Comparison of ENCODE assay signal across 1 worm cellular context in the genomic region with DNA sequence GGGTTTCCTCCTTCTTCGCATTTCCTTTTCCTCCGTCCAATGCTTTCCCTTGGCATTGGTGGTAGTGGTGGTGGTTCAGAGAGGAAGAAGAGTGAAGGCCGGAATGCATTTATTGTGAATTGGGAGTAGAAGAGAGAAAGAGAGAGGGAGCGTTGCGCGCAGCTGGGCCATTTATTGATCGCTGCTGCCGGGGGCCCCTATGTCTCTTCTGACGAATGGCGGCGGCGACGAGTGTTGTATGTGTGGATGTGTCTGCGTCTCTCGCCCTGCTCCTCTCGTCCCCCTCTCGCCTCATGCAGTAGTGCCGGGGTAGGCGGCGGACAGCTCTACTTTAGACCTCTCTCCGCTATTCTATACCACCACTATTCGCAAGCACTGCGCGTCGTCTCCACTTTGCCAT.
TF ChIP-seq lines count a peak whose summit lies in the region.

A gene (plus strand): TSS at position 301 of the 400 bp plus-strand sequence.

TF ChIP-seq in whole organism, L4 larva, 104 proteins besides CTCF, POLR2A, EP300 and RAD21 (continued from another document):
- TF ChIP-seq daf-8 (GFP tag; IDR thresholded peaks at IDR 0.05; lab: Robert Waterston, UW) (0 out of 2 replicates have a peak, but pooled peaks have one; percentile 59), zip-2 (tag; optimal IDR thresholded peaks at IDR 0.05; lab: Kevin White, UChicago) (no peak), unc-62 (GFP tag; optimal IDR thresholded peaks at IDR 0.05 in 1 of 2; lab: Kevin White, UChicago) (peak in 1 of 2 experiments; percentile 96), unc-62 (tag; optimal IDR thresholded peaks at IDR 0.05; lab: Kevin White, UChicago) (no peak), sdz-12 (GFP tag; optimal IDR thresholded peaks at IDR 0.05; lab: Kevin White, UChicago) (no peak), unc-39 (tag; optimal IDR thresholded peaks at IDR 0.05; lab: Kevin White, UChicago) (no peak), vab-7 (GFP tag; IDR thresholded peaks at IDR 0.05; lab: Robert Waterston, UW) (0 out of 2 replicates have a peak, but pooled peaks have one; percentile 26), php-3 (GFP tag; IDR thresholded peaks at IDR 0.05; lab: Robert Waterston, UW) (peak; percentile 31; the same call in 1 of the 2 replicates), R02D3.7 (tag; optimal IDR thresholded peaks at IDR 0.05; lab: Kevin White, UChicago) (no peak)
